Fruit fly (Drosophila melanogaster): ENCODE data around the gene CG2116.

DNA sequence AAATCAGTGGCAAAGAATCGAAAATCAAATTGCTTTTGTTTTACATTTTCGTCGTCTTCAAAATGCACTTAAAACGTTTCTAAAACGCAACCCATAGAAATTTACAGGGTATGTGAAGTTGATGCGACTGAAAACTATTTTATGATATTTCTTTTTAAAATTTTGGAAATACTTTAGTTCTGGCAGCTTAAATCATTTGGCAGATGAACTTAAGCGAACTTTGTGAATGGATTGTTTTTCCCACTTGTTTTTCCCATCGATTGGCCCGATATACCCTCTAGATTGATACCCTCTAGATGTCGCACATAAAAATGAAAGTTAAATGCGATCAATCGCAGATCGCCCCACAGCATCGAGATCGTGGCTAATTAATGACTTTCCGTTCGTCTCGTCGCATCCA, 3.5 kb upstream of the CG2116 start:
- TF ChIP-seq Dfd (GFP tag; optimal IDR thresholded peaks at IDR 0.05) (no peak), usp (GFP tag; optimal IDR thresholded peaks at IDR 0.05) (no peak), psq (GFP tag; optimal IDR thresholded peaks at IDR 0.05) (no peak), Jra (GFP tag; optimal IDR thresholded peaks at IDR 0.05) (no peak), Mio (GFP tag; optimal IDR thresholded peaks at IDR 0.05) (no peak), lola (GFP tag; optimal IDR thresholded peaks at IDR 0.05) (no peak), dmrt93B (GFP tag; optimal IDR thresholded peaks at IDR 0.05) (no peak), foxo (GFP tag; optimal IDR thresholded peaks at IDR 0.05) (no peak), pan (optimal IDR thresholded peaks at IDR 0.05) (no peak), h (GFP tag; optimal IDR thresholded peaks at IDR 0.05) (no peak), br (GFP tag; optimal IDR thresholded peaks at IDR 0.05) (no peak)
